Worm (Caenorhabditis elegans): ENCODE measurements around the gene C05A2.4.

DNA sequence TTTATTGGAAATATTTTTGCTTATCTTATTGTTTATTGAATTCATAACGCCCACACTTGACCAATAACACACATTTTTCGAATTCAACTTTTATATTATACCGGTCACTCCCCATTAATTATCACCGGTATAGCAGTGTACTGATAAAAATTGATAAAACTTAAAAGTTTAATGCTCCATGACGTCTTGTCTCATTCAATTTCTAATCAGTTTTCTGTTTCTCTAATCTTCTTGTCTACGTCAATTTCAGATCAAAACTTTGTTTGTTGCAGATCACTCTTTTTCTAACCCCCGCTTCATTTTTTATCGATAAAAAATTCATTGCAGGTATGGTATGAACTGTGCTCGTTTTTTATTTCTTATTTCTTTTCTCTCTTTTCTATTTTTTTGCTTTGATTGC lies 1.5 kb upstream of the C05A2.4 start:
- TF ChIP-seq W03F9.2 (tag; optimal IDR thresholded peaks at IDR 0.05): peak; percentile 18
- TF ChIP-seq him-1 (tag; optimal IDR thresholded peaks at IDR 0.05): no peak
- no peak for TF ChIP-seq dao-5 (tag; optimal IDR thresholded peaks at IDR 0.05)

Data from whole organism, L4/young adult.